Fruit fly (Drosophila melanogaster): ENCODE measurements around the gene cnc.

- TF ChIP-seq Sox102F (GFP tag; optimal IDR thresholded peaks at IDR 0.05) (no peak), CG7368 (GFP tag; optimal IDR thresholded peaks at IDR 0.05) (no peak), Gug (GFP tag; IDR thresholded peaks at IDR 0.05) (no peak), Sox15 (GFP tag; optimal IDR thresholded peaks at IDR 0.05) (no peak), dac (GFP tag; optimal IDR thresholded peaks at IDR 0.05) (no peak), Hr38 (GFP tag; optimal IDR thresholded peaks at IDR 0.05) (no peak), CG8632 (GFP tag; optimal IDR thresholded peaks at IDR 0.05) (no peak), CG6808 (GFP tag; optimal IDR thresholded peaks at IDR 0.05) (no peak), CG6792 (GFP tag; optimal IDR thresholded peaks at IDR 0.05) (no peak), Blimp-1 (GFP tag; optimal IDR thresholded peaks at IDR 0.05) (no peak), salr (GFP tag; optimal IDR thresholded peaks at IDR 0.05) (no peak), svp (GFP tag) (no peak)
These were observed 33.1 kb downstream of the cnc start for dm6 chr3R:23193400-23193799.
